Fruit fly (Drosophila melanogaster) whole organism, prepupa: ENCODE measurements around the gene CG31650.

Experiments used
- CG16779 ChIP-seq: fragments of 200-800 bp; sonication (Bioruptor generic); optimal IDR thresholded peaks from 3 replicates; lab custom pipeline; 2017; ENCODE audit warnings: missing biosample characterization, mild to moderate bottlenecking, missing genetic modification characterization
- CG32006 ChIP-seq: fragments of 200-800 bp; sonication (Bioruptor generic); optimal IDR thresholded peaks from 3 replicates; lab custom pipeline; 2017; ENCODE audit warnings: missing biosample characterization, mild to moderate bottlenecking, missing genetic modification characterization
- CG8632 ChIP-seq: fragments of 200-800 bp; sonication (Bioruptor generic); optimal IDR thresholded peaks from 3 replicates; lab custom pipeline; 2016; ENCODE audit warnings: missing biosample characterization, missing genetic modification characterization
- Ets96B ChIP-seq: fragments of 200-800 bp; optimal IDR thresholded peaks from 2 replicates; lab custom pipeline; 2019; ENCODE audit warnings: missing biosample characterization, mild to moderate bottlenecking, missing genetic modification characterization, moderate library complexity
- Gug ChIP-seq: fragments of 200-800 bp; sonication (Bioruptor generic); IDR thresholded peaks from 2 replicates; pipeline ENCODE4 v1.3.6; 2022; ENCODE audit warnings: missing biosample characterization, missing genetic modification characterization
- OdsH ChIP-seq: fragments of 200-800 bp; sonication (Bioruptor generic); optimal IDR thresholded peaks from 3 replicates; lab custom pipeline; 2016; ENCODE audit warnings: missing biosample characterization, missing genetic modification characterization
- Sox14 ChIP-seq: fragments of 200-800 bp; sonication (Bioruptor generic); optimal IDR thresholded peaks from 3 replicates; lab custom pipeline; 2016; ENCODE audit warnings: missing biosample characterization, missing genetic modification characterization
- cyc ChIP-seq: fragments of 200-800 bp; sonication (Bioruptor generic); optimal IDR thresholded peaks from 3 replicates; lab custom pipeline; 2016; ENCODE audit warnings: missing biosample characterization, missing genetic modification characterization
- dac ChIP-seq: fragments of 200-800 bp; sonication (Bioruptor generic); optimal IDR thresholded peaks from 2 replicates; lab custom pipeline; 2017; ENCODE audit warnings: missing biosample characterization, mild to moderate bottlenecking, missing genetic modification characterization
- svp ChIP-seq: fragments of 200-800 bp; sonication (Bioruptor generic); peaks from one replicate; lab custom pipeline; 2016; ENCODE audit warnings: missing biosample characterization, missing genetic modification characterization

DNA sequence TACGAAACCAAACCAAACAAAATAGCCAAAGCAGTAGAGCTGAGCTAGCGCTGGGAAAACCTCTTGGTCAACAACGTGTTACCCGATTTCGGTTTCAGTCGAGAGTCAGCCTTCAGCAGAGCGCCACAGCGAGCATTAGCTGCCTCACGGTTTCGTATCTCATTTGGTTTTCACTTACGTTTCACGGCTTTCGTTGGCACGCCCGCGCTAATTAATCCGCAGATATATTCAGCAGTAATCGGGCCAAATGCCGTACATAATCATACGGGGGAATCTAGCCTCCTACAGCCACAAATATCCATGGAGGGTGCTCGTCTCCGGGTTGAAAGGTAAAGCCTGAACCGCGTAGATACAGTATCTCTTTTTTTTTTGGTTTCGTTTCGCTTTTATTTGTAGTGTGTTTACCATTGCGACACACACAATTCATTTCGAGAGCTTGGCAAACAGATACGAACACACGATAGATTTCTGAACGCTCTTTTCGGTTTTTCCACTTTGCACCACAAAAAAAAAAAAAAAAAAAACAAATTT, at the start of gene CG31650:
- TF ChIP-seq CG16779 (tag; lab: Kevin White, UChicago) (no peak), CG32006 (no peak), OdsH (GFP tag; lab: Kevin White, UChicago) (no peak), dac (GFP tag; lab: Kevin White, UChicago) (no peak), Ets96B (no peak), cyc (GFP tag; lab: Kevin White, UChicago) (no peak), CG8632 (no peak), Gug (GFP tag; lab: Robert Waterston, UW) (no peak), svp (GFP tag; lab: Kevin White, UChicago) (peak; percentile 40), Sox14 (GFP tag; lab: Kevin White, UChicago) (no peak)
